Worm (Caenorhabditis elegans): ENCODE results near the gene mec-17.
"Not testable (repeated sequence)": the region's sequence is repeated elsewhere in the genome, so short reads cannot be mapped to it uniquely, and the experiment has no call there.

mec-17 gene

DNA sequence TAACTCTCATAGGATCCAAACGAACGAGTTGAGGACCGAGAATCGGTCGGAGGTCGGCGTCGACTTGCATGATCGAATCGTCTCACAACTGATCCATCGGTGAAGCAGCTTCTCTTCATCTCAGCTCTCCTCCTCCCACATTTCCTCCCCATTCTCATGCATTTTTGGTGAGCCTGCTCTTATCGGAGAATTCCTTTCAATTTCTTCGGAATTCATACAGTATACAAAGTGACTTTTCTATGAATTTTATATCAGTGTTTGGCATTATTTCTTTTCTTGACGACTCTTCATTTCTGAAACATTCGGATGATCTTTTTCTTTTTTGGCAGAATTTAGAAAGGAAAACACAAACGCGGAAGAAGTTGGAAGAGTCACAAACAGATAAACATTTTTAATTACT lies at the start of gene mec-17:
Gene mec-17, minus strand, starts transcription at position 101 of the 400 bp plus-strand sequence.
- TF ChIP-seq unc-62 (GFP tag; optimal IDR thresholded peaks at IDR 0.05): no peak

DNA sequence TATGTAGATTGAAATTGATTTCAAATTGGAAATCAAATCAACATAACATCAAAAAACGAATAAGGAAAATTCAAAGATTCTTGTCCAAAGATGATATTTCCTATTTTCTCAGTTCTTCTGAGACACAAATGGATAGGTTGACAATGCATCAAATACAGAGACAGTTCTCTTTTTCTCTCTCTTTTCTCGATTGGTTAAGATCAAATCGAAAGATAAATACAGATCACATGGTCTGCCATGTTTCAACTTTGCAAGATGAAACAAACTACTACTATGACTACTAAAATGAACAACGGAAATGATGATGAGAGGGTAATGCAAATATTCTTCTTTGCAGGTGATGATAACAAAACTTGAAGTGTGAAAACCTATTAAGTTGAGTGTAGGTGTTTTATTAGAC lies 49.5 kb upstream of the mec-17 start:
- no peak for TF ChIP-seq unc-62 (GFP tag; optimal IDR thresholded peaks at IDR 0.05)

DNA sequence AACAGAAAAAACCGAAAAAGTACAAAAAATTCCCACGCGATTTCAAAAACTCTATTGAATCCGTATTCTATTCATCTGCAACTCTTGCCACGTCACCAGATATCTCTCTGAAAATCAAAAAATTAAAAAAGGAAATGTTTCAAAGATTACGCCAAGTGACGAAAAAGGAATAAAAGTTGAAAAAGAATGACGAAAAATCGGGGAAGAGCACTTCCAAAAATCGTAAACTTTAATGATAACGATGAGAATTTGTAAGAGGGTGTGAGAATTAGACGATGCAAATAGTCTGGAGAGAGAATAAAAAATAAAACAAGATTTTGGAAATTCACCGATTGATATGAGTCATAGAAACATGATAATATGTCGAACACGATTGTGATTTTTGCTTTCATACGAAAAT lies 47.2 kb upstream of the mec-17 start:
- no peak for TF ChIP-seq unc-62 (GFP tag; optimal IDR thresholded peaks at IDR 0.05)

DNA sequence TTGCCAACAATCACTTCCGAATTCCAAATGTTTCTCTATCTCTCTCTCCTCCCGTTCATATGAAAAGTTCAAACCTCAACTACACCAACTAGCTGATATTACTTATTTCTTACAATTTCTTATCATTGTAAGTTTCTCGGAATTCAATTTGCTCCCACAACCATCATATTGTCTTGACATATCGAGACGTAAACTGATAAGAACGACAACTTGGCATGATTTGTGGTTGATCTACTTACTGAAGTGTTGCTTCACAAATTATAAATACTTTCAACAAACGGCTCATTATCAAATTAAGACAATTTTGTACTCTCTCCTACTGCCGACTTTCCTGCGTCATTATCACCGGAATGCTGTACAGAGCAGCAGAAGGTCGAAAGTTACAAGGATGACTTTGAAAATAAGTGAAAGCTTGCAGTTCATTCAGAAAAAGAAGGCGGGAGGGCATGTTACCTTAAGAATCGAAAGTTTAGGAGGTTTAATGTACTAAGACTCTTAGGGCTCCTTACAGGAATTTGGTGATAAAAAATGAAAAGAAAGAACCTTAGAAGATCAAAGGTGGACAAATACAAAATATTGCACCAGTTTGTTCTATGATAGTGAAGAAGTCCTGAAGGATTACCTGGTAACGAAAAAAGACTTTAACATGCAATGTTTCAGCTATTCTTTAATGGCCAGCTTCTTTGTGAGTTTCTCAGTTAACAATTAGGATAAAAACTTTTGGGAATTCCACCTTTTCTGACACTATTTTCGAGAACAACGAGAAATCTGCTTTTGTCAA lies 45.3 kb upstream of the mec-17 start:
- no peak for TF ChIP-seq unc-62 (GFP tag; optimal IDR thresholded peaks at IDR 0.05)

DNA sequence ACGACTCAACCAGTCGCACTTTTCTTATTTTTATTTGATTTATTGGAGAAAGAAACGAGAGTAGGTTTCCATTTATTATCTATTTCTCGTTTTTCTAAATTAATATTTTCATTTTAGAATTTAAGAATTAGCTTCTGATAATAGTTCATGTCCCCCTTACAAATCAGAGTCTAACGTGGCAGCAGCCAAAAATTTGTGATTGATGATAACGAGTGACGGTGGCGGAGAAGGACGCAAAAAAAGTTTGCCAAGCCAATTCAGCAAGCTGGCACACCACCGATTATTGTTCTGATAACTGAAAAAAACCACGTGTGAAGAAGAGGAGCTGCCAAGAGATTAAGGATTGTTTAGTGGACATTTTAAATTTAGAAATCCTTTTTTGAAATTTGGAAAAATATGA lies 43.1 kb upstream of the mec-17 start:
- no peak for TF ChIP-seq unc-62 (GFP tag; optimal IDR thresholded peaks at IDR 0.05)

DNA sequence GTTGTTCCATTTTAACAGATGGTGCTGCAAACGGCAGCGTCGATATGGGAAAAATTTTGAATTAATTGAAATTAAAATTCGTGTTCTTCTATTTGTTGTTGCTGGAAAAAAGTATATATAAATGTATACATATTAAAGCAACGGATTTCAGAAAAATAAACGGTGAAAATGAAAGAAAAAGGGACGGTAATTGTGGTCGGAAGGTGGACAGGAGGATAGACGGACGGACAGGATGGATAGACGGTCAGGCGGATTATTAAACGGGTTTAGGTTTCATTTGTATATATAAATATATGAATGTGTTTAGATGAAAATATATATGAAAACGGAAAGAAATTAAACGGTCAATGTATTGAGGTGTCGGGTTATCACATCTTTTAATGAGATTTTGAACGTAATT lies 42.4 kb upstream of the mec-17 start, which contains the start of gene nhr-31:
Gene nhr-31, minus strand, starts transcription at position 101 of the 400 bp plus-strand sequence.
- no peak for TF ChIP-seq unc-62 (GFP tag; optimal IDR thresholded peaks at IDR 0.05)

DNA sequence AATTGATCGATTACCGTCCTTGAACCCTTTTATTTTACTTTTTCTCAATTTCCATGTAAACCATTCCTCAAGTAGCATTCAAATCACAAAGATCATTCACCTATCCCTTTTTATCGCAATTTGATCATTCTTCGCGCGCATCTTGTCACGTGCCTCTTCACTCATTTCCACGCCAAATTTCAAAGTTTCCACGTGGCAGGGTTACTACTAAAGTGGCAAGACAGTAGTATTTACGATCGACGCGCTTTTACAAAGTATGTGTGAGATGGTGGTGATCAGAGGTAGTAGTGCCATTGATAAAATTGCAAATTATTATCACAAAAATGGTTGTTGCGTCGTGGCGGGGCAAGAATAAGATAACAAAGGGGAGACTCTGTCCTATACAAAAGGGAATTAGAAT lies 41.4 kb upstream of the mec-17 start:
- TF ChIP-seq unc-62 (GFP tag; optimal IDR thresholded peaks at IDR 0.05): no peak

DNA sequence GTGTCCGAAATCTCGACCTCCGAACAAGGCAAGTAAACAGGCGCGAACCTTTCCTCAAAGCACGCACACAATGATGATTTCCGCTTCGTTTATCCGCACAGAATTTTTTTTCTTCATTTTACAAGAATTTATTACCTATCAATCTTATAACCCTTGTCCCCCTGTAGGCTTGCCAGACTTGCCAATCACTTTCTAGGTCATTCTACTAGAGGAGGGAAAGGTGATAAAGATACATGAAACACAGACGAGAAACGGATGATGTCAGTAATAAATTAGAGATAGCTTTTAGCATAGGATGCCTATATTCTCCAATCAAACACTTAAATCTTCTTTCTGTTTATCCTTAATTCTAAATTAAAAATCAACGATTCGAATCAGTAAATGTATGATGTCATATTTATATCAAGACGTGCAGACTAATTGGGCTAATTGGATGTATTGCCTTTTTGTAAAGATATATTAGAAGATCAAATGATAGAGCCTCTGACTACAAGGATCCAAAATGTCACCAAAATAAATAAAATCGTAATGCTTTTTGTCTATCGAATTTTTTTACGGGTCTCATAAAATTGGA lies 40.4 kb upstream of the mec-17 start:
- TF ChIP-seq unc-62 (GFP tag; optimal IDR thresholded peaks at IDR 0.05): no peak

DNA sequence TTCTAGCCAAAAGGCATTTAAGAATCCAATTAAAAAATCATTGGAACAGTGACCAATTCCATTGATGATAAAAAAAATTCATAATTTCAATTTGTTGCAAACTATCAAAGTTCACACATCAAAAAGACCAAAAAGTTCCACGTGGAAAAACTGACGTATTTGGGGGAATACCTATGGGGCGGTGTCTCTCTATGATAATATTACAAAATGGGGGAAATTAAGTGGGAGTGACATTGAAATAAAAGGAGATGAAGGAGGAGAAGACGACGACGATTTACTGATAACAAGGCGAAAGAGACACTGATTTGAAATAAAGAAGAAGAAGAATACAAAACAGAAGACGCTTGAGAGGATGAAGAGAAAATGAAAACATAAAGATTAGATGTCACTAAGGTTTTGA lies 39.4 kb upstream of the mec-17 start:
- TF ChIP-seq unc-62 (GFP tag; optimal IDR thresholded peaks at IDR 0.05): no peak

DNA sequence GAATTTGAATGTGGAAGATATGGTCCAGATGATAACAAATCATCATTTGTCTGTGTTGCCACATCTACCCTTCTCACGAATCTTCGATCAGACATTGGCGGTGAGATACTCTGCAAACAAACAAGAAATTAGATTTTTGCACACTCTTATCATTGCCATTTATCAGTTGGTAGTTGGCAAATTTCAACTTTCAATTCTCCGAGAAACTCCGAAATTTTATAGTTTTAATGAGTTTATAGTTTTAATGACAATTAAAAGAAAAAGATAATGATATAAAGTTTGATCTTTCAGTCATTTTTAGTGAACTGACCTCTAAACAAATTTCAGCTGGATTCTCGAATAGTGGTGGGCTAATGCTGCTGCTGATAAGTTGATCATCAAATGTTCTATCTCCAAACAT lies 36.9 kb upstream of the mec-17 start:
- no peak for TF ChIP-seq unc-62 (GFP tag; optimal IDR thresholded peaks at IDR 0.05)

DNA sequence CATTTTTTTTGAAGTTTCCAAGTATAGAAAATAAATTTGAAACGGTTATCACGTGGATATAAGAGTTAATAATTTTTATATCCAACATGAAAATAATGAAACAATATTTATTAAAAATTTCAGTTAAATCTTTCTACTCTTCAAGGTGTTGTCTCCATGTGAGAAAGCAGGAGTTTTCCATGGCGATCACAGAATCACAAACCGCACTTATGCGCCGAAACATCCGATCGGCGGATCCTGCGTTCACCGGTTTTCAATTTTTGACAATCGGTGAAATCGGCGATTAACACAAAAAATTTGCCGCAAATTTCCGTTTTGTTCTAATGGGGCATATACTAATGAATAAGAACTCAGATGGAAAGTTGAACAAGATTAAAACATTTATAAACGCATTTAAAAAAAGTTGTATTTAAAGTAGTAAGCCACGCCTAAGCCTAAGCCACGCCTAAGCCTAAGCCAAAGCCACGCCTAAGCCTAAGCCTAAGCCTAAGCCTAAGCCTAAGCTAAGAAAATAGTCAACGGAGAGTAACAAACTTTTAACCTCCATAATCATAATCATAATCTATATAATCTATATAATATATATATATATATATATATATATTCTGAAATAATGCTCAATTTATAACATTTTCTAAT lies 35.2 kb upstream of the mec-17 start, which contains the start of gene C26B2.2:
Gene C26B2.2, minus strand, starts transcription at position 88 of the 639 bp plus-strand sequence.
- TF ChIP-seq unc-62 (GFP tag; optimal IDR thresholded peaks at IDR 0.05): no peak

DNA sequence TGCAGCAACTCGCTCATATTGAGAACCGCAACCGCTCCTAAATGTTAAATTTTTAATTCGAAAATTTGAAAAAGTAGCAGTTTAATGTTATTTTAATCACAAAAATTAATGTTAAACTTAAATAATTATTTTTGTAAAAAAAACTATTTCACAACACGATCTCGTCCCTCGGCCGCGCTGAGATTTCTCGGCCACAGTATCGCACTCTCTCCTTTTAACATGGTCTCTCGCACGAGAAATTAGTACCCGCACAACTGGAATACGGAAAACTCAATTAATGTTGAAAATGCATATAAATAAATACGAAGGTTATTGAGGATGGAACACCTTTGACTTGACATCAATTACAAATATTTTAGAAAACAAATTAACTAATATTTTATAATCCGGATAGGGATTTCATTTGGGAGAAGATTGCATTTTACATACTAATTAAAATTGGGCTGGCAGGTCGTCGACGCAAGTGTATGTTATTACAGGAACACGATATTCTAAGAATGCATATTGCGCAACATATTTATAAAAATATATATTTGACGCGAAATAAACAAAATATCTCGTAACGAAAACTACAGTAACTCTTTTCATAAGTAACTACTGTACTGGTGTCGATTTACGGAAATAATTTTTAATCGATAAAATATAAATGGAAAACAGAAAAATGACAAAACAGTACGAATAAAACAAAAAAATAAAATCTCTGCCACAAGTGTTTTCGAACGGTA lies 33.0 kb upstream of the mec-17 start, which contains the start of gene dnc-4:
Gene dnc-4, minus strand, starts transcription at position 37 of the 725 bp plus-strand sequence.
- no peak for TF ChIP-seq unc-62 (GFP tag; optimal IDR thresholded peaks at IDR 0.05)

DNA sequence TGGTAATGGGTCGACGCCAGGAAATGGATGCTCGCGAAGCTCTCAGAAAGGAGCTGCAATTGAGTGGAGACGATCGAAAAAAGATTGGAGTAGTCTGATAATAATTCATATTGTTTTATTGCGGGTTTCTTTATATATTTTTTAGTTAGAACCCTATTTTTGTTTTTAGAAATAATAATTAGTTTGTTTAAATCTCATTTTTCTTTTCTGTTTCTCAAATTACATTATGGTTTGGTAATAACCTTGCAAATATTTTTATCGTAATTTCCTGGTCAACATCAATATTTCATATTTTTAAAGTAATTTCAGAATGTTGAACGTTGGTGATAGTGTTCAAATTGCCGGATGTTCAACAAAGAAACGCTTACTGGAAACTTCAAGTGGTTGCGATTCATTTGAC lies 29.7 kb upstream of the mec-17 start, which contains the start of gene elpc-4:
Gene elpc-4, plus strand, starts transcription at position 301 of the 400 bp plus-strand sequence.
- no peak for TF ChIP-seq unc-62 (GFP tag; optimal IDR thresholded peaks at IDR 0.05)

DNA sequence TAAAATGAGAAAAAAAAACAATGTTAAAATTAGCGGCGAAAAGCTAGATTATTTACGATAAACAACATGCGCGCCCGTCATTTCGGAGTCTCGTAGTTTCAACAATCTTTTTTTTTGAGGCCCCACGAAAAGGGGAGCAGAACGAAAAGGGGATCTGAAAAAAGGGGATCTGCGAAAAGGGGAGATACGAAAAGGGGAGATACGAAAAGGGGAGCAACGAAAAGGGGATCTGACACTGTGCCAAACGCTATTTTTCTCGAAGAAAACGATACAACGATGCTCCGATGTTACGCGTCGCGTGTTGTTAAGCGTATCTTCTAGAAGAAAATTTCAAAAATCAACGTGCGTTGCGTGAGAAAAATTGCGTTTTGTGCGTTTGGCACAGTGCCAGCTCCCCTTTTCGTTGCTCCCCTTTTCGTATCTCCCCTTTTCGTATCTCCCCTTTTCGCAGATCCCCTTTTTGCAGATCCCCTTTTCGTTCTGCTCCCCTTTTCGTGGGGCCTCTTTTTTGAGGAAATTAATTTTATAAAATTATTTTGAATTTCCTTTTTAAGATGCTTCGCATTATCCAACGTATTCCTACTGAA lies 28.8 kb upstream of the mec-17 start, which contains the start of gene C26B2.7:
Gene C26B2.7, plus strand, starts transcription at position 549 of the 587 bp plus-strand sequence.
- TF ChIP-seq unc-62 (GFP tag; optimal IDR thresholded peaks at IDR 0.05): not testable (repeated sequence)

DNA sequence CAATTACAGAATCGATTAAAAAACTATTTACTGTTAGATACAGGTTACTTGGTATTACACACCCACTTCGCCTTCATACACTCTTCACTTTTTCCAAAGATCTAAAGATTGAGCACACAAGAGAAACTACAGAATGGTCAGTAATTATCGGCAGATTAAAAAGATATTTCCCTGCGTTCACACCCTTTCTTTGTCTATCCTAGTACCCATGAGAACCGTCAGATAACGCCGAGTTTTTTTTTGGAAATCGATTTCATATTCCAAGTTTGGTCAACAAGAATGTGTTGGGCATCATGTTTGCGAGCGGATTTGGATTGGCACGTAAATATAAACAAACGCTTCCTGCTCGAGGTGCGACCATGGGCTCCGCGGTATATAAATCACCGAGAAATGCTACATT lies 26.9 kb upstream of the mec-17 start, which contains the start of gene C26B2.8:
Gene C26B2.8, plus strand, starts transcription at position 301 of the 400 bp plus-strand sequence.
- TF ChIP-seq unc-62 (GFP tag; optimal IDR thresholded peaks at IDR 0.05): no peak
